Worm (Caenorhabditis elegans) whole organism, L1 larva: ENCODE measurements around the gene Y54F10BM.12.
A peak's percentile ranks its signal among the peaks of the same experiment; 100 is the strongest.

ENCODE experiments used
- C04F5.9 ChIP-seq: sonication (generic microtip); optimal IDR thresholded peaks from 2 replicates; lab custom pipeline; 2016; ENCODE audit warnings: missing genetic modification characterization, missing compliant biosample characterization
- C34B4.2 ChIP-seq: sonication (generic microtip); optimal IDR thresholded peaks from 2 replicates; lab custom pipeline; 2017; ENCODE audit warnings: mild to moderate bottlenecking, missing genetic modification characterization, missing compliant biosample characterization
- ceh-63 ChIP-seq: fragments of 200-800 bp; sonication (Bioruptor generic); optimal IDR thresholded peaks from 2 replicates; lab custom pipeline; 2018; ENCODE audit warnings: mild to moderate bottlenecking, missing genetic modification characterization, missing compliant biosample characterization
- ceh-8 ChIP-seq: fragments of 200-800 bp; sonication (Bioruptor generic); optimal IDR thresholded peaks from 2 replicates; lab custom pipeline; 2018; ENCODE audit warnings: mild to moderate bottlenecking, missing genetic modification characterization, moderate library complexity, missing compliant biosample characterization
- ceh-90 ChIP-seq: sonication (generic microtip); optimal IDR thresholded peaks from 2 replicates; lab custom pipeline; 2016; ENCODE audit warnings: missing genetic modification characterization, missing compliant biosample characterization
- dsc-1 ChIP-seq: sonication (generic microtip); optimal IDR thresholded peaks from 2 replicates; lab custom pipeline; 2016; ENCODE audit warnings: mild to moderate bottlenecking, missing genetic modification characterization, missing compliant biosample characterization
- efl-1 ChIP-seq, 4 experiments: fragments of 150-350 bp; optimal IDR thresholded peaks in 3 of 4; peaks in 1 of 4; 1 replicate in 1 of 4; 2 replicates in 3 of 4; lab custom pipeline; 2014; ENCODE audit warnings: missing biosample characterization in 2 of 4, missing genetic modification characterization in 2 of 4, missing genetic modification reagents in 2 of 4
- efl-3 ChIP-seq: fragments of 200-800 bp; sonication (Bioruptor generic); optimal IDR thresholded peaks from 2 replicates; lab custom pipeline; 2018; ENCODE audit warnings: mild to moderate bottlenecking, missing genetic modification characterization, missing compliant biosample characterization
- elt-2 ChIP-seq: sonication (generic microtip); optimal IDR thresholded peaks from 2 replicates; lab custom pipeline; 2016; ENCODE audit warnings: missing genetic modification characterization, mild to moderate bottlenecking, inconsistent platforms, missing compliant biosample characterization, missing genetic modification reagents
- fos-1 ChIP-seq: fragments of 150-350 bp; optimal IDR thresholded peaks from 2 replicates; lab custom pipeline; 2014; ENCODE audit warnings: missing biosample characterization, missing genetic modification characterization
- grh-1 ChIP-seq: fragments of 200-800 bp; sonication (Bioruptor generic); IDR thresholded peaks from 2 replicates; pipeline ENCODE4 v1.3.6; 2022; ENCODE audit warnings: missing genetic modification reagents, missing genetic modification characterization, missing compliant biosample characterization
- hlh-4 ChIP-seq: sonication (generic microtip); optimal IDR thresholded peaks from 2 replicates; lab custom pipeline; 2016; ENCODE audit warnings: mild to moderate bottlenecking, missing genetic modification characterization, missing compliant biosample characterization
- hpl-2 ChIP-seq: fragments of 150-350 bp; optimal IDR thresholded peaks from 2 replicates; lab custom pipeline; 2014; ENCODE audit warnings: missing biosample characterization, missing genetic modification reagents, missing genetic modification characterization
- irx-1 ChIP-seq: sonication (generic microtip); optimal IDR thresholded peaks from 2 replicates; lab custom pipeline; 2016; ENCODE audit warnings: missing genetic modification characterization, missing compliant biosample characterization
- lin-15B ChIP-seq: fragments of 150-350 bp; sonication (generic microtip); optimal IDR thresholded peaks from 3 replicates; lab custom pipeline; 2014; ENCODE audit warnings: missing biosample characterization, missing genetic modification characterization
- lin-35 ChIP-seq, 2 experiments: fragments of 150-350 bp; optimal IDR thresholded peaks; 2 replicates each; lab custom pipeline; 2014; ENCODE audit warnings: missing biosample characterization in 2 of 2, missing genetic modification characterization in 2 of 2, missing genetic modification reagents in 2 of 2
- lir-3 ChIP-seq: sonication (generic microtip); optimal IDR thresholded peaks from 2 replicates; lab custom pipeline; 2016; ENCODE audit warnings: mild to moderate bottlenecking, missing genetic modification characterization, moderate library complexity, missing compliant biosample characterization; ENCODE audit not compliant: poor library complexity
- mep-1 ChIP-seq: fragments of 150-350 bp; optimal IDR thresholded peaks from 2 replicates; lab custom pipeline; 2014; ENCODE audit warnings: missing biosample characterization, missing genetic modification characterization
- nhr-12 ChIP-seq: sonication (generic microtip); optimal IDR thresholded peaks from 2 replicates; lab custom pipeline; 2017; ENCODE audit warnings: missing biosample characterization, missing genetic modification characterization
- nhr-237 ChIP-seq: fragments of 150-350 bp; optimal IDR thresholded peaks from 2 replicates; lab custom pipeline; 2014; ENCODE audit warnings: missing biosample characterization, missing genetic modification characterization
- nhr-28 ChIP-seq: fragments of 150-350 bp; optimal IDR thresholded peaks from 2 replicates; lab custom pipeline; 2014; ENCODE audit warnings: missing biosample characterization, missing genetic modification characterization
- nhr-47 ChIP-seq: sonication (generic microtip); optimal IDR thresholded peaks from 2 replicates; lab custom pipeline; 2016; ENCODE audit warnings: mild to moderate bottlenecking, missing genetic modification characterization, moderate library complexity, missing compliant biosample characterization
- nhr-76 ChIP-seq: sonication (generic microtip); optimal IDR thresholded peaks from 2 replicates; lab custom pipeline; 2017; ENCODE audit warnings: missing biosample characterization, missing genetic modification characterization
- nhr-84 ChIP-seq: sonication (generic microtip); optimal IDR thresholded peaks from 2 replicates; lab custom pipeline; 2017; ENCODE audit warnings: missing biosample characterization, missing genetic modification characterization
- pag-3 ChIP-seq: sonication (generic microtip); optimal IDR thresholded peaks from 2 replicates; lab custom pipeline; 2017; ENCODE audit warnings: missing genetic modification characterization, mild to moderate bottlenecking, missing compliant biosample characterization, antibody characterized with exemption, borderline replicate concordance; ENCODE audit not compliant: insufficient read depth
- tbx-2 ChIP-seq: sonication (generic microtip); optimal IDR thresholded peaks from 2 replicates; lab custom pipeline; 2016; ENCODE audit warnings: missing genetic modification characterization, missing compliant biosample characterization
- tlp-1 ChIP-seq: fragments of 150-350 bp; optimal IDR thresholded peaks from 2 replicates; lab custom pipeline; 2014; ENCODE audit warnings: missing biosample characterization, missing genetic modification characterization
- unc-62 ChIP-seq: fragments of 150-350 bp; optimal IDR thresholded peaks from 2 replicates; lab custom pipeline; 2014; ENCODE audit warnings: missing biosample characterization, missing genetic modification reagents, missing genetic modification characterization
- unc-98 ChIP-seq: fragments of 200-800 bp; sonication (Bioruptor generic); IDR thresholded peaks from 2 replicates; pipeline ENCODE4 v1.3.6; 2022; ENCODE audit warnings: missing genetic modification characterization, missing compliant biosample characterization
- zag-1 ChIP-seq: fragments of 150-350 bp; optimal IDR thresholded peaks from 2 replicates; lab custom pipeline; 2014; ENCODE audit warnings: missing biosample characterization, missing genetic modification characterization
- zip-4 ChIP-seq: fragments of 200-800 bp; sonication (Bioruptor generic); optimal IDR thresholded peaks from 2 replicates; lab custom pipeline; 2018; ENCODE audit warnings: mild to moderate bottlenecking, missing genetic modification characterization, moderate library complexity, missing compliant biosample characterization
- ztf-11 ChIP-seq, 2 experiments: sonication (generic microtip); optimal IDR thresholded peaks; 2 replicates each; lab custom pipeline; 2016 to 2017; ENCODE audit warnings: missing genetic modification characterization in 2 of 2, missing biosample characterization in 1 of 2, missing compliant biosample characterization in 1 of 2
- ztf-4 ChIP-seq: fragments of 150-350 bp; optimal IDR thresholded peaks from 2 replicates; lab custom pipeline; 2014; ENCODE audit warnings: missing biosample characterization, missing genetic modification characterization

The Y54F10BM.12 gene

ce11 chrIII:2291139-2291538 lies 38.3 kb downstream of the Y54F10BM.12 start, which contains the start of gene fbxa-219:
TSS of gene fbxa-219 (plus strand) at chrIII:2291415.
- TF ChIP-seq hpl-2 (GFP tag; lab: Kevin White, UChicago) (no peak), zip-4 (no peak), elt-2 (tag; lab: Kevin White, UChicago) (peak; percentile 32), nhr-28 (no peak), zag-1 (tag; lab: Kevin White, UChicago) (no peak), lin-35 (GFP tag; optimal IDR thresholded peaks at IDR 0.05; lab: Kevin White, UChicago) (peak in 1 of 2 experiments; percentile 45), nhr-76 (tag; lab: Kevin White, UChicago) (no peak), ceh-90 (tag; lab: Kevin White, UChicago) (no peak), lir-3 (tag; lab: Kevin White, UChicago) (no peak)
- TF ChIP-seq, all 84 proteins: peak for 2

ce11 chrIII:2288261-2288660 lies 41.2 kb downstream of the Y54F10BM.12 start:
- TF ChIP-seq ztf-4 (tag; lab: Kevin White, UChicago) (no peak), C34B4.2 (tag; lab: Kevin White, UChicago) (no peak), nhr-84 (no peak), ztf-11 (tag; optimal IDR thresholded peaks at IDR 0.05; lab: Kevin White, UChicago) (no peak), lin-15B (tag; lab: Kevin White, UChicago) (no peak), dsc-1 (no peak), unc-62 (GFP tag; lab: Kevin White, UChicago) (no peak), nhr-28 (no peak)

ce11 chrIII:2283341-2283847 lies 46.1 kb downstream of the Y54F10BM.12 start:
- no peak for TF ChIP-seq ceh-63 (GFP tag; lab: Kevin White, UChicago)
- TF ChIP-seq nhr-47 (tag; lab: Kevin White, UChicago): no peak
- no peak for TF ChIP-seq efl-3 (GFP tag; lab: Kevin White, UChicago)
- TF ChIP-seq C04F5.9 (tag; lab: Kevin White, UChicago): no peak
- TF ChIP-seq lin-15B (tag; lab: Kevin White, UChicago): no peak
- no peak for TF ChIP-seq nhr-12 (tag; lab: Kevin White, UChicago)
- TF ChIP-seq hlh-4 (tag; lab: Kevin White, UChicago): no peak
- no peak for TF ChIP-seq unc-98 (GFP tag; lab: Robert Waterston, UW)
- TF ChIP-seq mep-1 (tag; lab: Kevin White, UChicago): no peak
- no peak for TF ChIP-seq nhr-28
- no peak for TF ChIP-seq grh-1 (GFP tag; lab: Robert Waterston, UW)
- no peak for TF ChIP-seq ceh-8
- no peak for TF ChIP-seq nhr-76 (tag; lab: Kevin White, UChicago)
- TF ChIP-seq lin-35 (GFP tag; optimal IDR thresholded peaks at IDR 0.05; lab: Kevin White, UChicago): no peak
- no peak for TF ChIP-seq tlp-1 (tag; lab: Kevin White, UChicago)
- TF ChIP-seq irx-1 (tag; lab: Kevin White, UChicago): no peak
- no peak for TF ChIP-seq nhr-237 (tag; lab: Kevin White, UChicago)
- TF ChIP-seq ztf-11 (tag; optimal IDR thresholded peaks at IDR 0.05; lab: Kevin White, UChicago): no peak
- no peak for TF ChIP-seq fos-1 (tag; lab: Kevin White, UChicago)
- TF ChIP-seq tbx-2 (tag; lab: Kevin White, UChicago): no peak

ce11 chrIII:2281975-2282957 lies 47.2 kb downstream of the Y54F10BM.12 start, which contains the start of gene Y54F10BM.3:
TSS of gene Y54F10BM.3 (plus strand) at chrIII:2282025.
- TF ChIP-seq C34B4.2 (tag; lab: Kevin White, UChicago) (no peak), pag-3 (tag; lab: Kevin White, UChicago) (no peak), efl-1 (optimal IDR thresholded peaks at IDR 0.05; lab: Kevin White, UChicago) (no peak), efl-1 (GFP tag; optimal IDR thresholded peaks at IDR 0.05 in 1 of 2; lab: Kevin White, UChicago) (peak in 1 of 2 experiments; percentile 46)
- TF ChIP-seq, all 84 proteins: peak for 1
